Worm (Caenorhabditis elegans) whole organism, late embryonic: ENCODE results near the gene R13D11.4.
"Not testable (repeated sequence)": the region's sequence is repeated elsewhere in the genome, so short reads cannot be mapped to it uniquely, and the experiment has no call there.

Experiments
- C38D4.7 ChIP-seq: fragments of 200-800 bp; sonication (Bioruptor generic); optimal IDR thresholded peaks from 2 replicates; lab custom pipeline; 2018; ENCODE audit warnings: mild to moderate bottlenecking, missing genetic modification characterization, moderate library complexity, missing compliant biosample characterization
- K02D7.2 ChIP-seq: sonication (generic microtip); optimal IDR thresholded peaks from 2 replicates; lab custom pipeline; 2017; ENCODE audit warnings: mild to moderate bottlenecking, missing genetic modification characterization, missing compliant biosample characterization
- K09A11.1 ChIP-seq: sonication (generic microtip); optimal IDR thresholded peaks from 2 replicates; lab custom pipeline; 2017; ENCODE audit warnings: antibody characterized with exemption, mild to moderate bottlenecking, missing genetic modification characterization, missing compliant biosample characterization; ENCODE audit not compliant: insufficient read depth
- T23F11.4 ChIP-seq: fragments of 200-800 bp; sonication (Bioruptor generic); optimal IDR thresholded peaks from 2 replicates; lab custom pipeline; 2018; ENCODE audit warnings: mild to moderate bottlenecking, missing genetic modification characterization, missing compliant biosample characterization
- ceh-14 ChIP-seq: sonication (generic microtip); optimal IDR thresholded peaks from 2 replicates; lab custom pipeline; 2016; ENCODE audit warnings: missing genotype, missing genetic modification characterization, missing compliant biosample characterization
- ceh-18 ChIP-seq: sonication (generic microtip); optimal IDR thresholded peaks from 2 replicates; lab custom pipeline; 2016; ENCODE audit warnings: missing genetic modification characterization, missing compliant biosample characterization
- ceh-30 ChIP-seq: fragments of 150-350 bp; optimal IDR thresholded peaks from 2 replicates; lab custom pipeline; 2014; ENCODE audit warnings: missing biosample characterization, missing genetic modification characterization
- ceh-31 ChIP-seq: sonication (generic microtip); optimal IDR thresholded peaks from 2 replicates; lab custom pipeline; 2016; ENCODE audit warnings: missing genetic modification characterization, missing compliant biosample characterization
- ceh-48 ChIP-seq: sonication (generic microtip); optimal IDR thresholded peaks from 2 replicates; lab custom pipeline; 2016; ENCODE audit warnings: missing genetic modification characterization, inconsistent platforms, missing compliant biosample characterization
- ceh-6 ChIP-seq: fragments of 200-800 bp; sonication (Bioruptor generic); optimal IDR thresholded peaks from 2 replicates; lab custom pipeline; 2018; ENCODE audit warnings: mild to moderate bottlenecking, missing genetic modification characterization, missing compliant biosample characterization
- che-1 ChIP-seq: sonication (generic microtip); optimal IDR thresholded peaks from 2 replicates; lab custom pipeline; 2016; ENCODE audit warnings: mild to moderate bottlenecking, missing genetic modification characterization, missing compliant biosample characterization
- dmd-4 ChIP-seq: sonication (generic microtip); optimal IDR thresholded peaks from 2 replicates; lab custom pipeline; 2016; ENCODE audit warnings: borderline replicate concordance, missing genetic modification characterization, missing compliant biosample characterization
- dve-1 ChIP-seq: sonication (generic microtip); optimal IDR thresholded peaks from 2 replicates; lab custom pipeline; 2017; ENCODE audit warnings: antibody characterized with exemption, mild to moderate bottlenecking, missing genetic modification characterization, missing compliant biosample characterization
- elt-2 ChIP-seq: sonication (generic microtip); optimal IDR thresholded peaks from 2 replicates; lab custom pipeline; 2016; ENCODE audit warnings: missing genetic modification reagents, missing genetic modification characterization, missing compliant biosample characterization
- elt-4 ChIP-seq: sonication (generic microtip); optimal IDR thresholded peaks from 2 replicates; lab custom pipeline; 2016; ENCODE audit warnings: missing genetic modification characterization, missing compliant biosample characterization
- eyg-1 ChIP-seq: sonication (generic microtip); optimal IDR thresholded peaks from 2 replicates; lab custom pipeline; 2016; ENCODE audit warnings: missing genotype, missing genetic modification characterization, missing compliant biosample characterization
- fkh-6 ChIP-seq: sonication (generic microtip); optimal IDR thresholded peaks from 2 replicates; lab custom pipeline; 2016; ENCODE audit warnings: missing genetic modification characterization, missing compliant biosample characterization
- gmeb-2 ChIP-seq: sonication (generic microtip); optimal IDR thresholded peaks from 2 replicates; lab custom pipeline; 2016; ENCODE audit warnings: missing genetic modification characterization, inconsistent platforms, missing compliant biosample characterization
- hlh-13 ChIP-seq: fragments of 200-800 bp; sonication (Bioruptor generic); optimal IDR thresholded peaks from 2 replicates; lab custom pipeline; 2018; ENCODE audit warnings: mild to moderate bottlenecking, missing genetic modification characterization, missing compliant biosample characterization
- hlh-15 ChIP-seq: sonication (generic microtip); optimal IDR thresholded peaks from 2 replicates; lab custom pipeline; 2016; ENCODE audit warnings: missing genetic modification characterization, missing compliant biosample characterization
- hlh-8 ChIP-seq: sonication (generic microtip); optimal IDR thresholded peaks from 2 replicates; lab custom pipeline; 2016; ENCODE audit warnings: missing genotype, missing genetic modification characterization, missing compliant biosample characterization
- lim-6 ChIP-seq: sonication (generic microtip); optimal IDR thresholded peaks from 2 replicates; lab custom pipeline; 2016; ENCODE audit warnings: missing genetic modification characterization, missing compliant biosample characterization
- madf-2 ChIP-seq: sonication (generic microtip); optimal IDR thresholded peaks from 2 replicates; lab custom pipeline; 2017; ENCODE audit warnings: missing genetic modification characterization, missing compliant biosample characterization
- nfya-1 ChIP-seq: sonication (generic microtip); optimal IDR thresholded peaks from 2 replicates; lab custom pipeline; 2017; ENCODE audit warnings: missing genetic modification characterization, mild to moderate bottlenecking, missing compliant biosample characterization, antibody characterized with exemption, moderate library complexity
- nhr-11 ChIP-seq: fragments of 150-350 bp; optimal IDR thresholded peaks from 2 replicates; lab custom pipeline; 2014; ENCODE audit warnings: missing biosample characterization, missing genetic modification characterization
- nhr-232 ChIP-seq: sonication (generic microtip); optimal IDR thresholded peaks from 2 replicates; lab custom pipeline; 2016; ENCODE audit warnings: missing genetic modification characterization, missing compliant biosample characterization
- npax-4 ChIP-seq: sonication (generic microtip); optimal IDR thresholded peaks from 2 replicates; lab custom pipeline; 2016; ENCODE audit warnings: missing genetic modification characterization, missing compliant biosample characterization
- pax-1 ChIP-seq: fragments of 150-350 bp; optimal IDR thresholded peaks from 2 replicates; lab custom pipeline; 2014; ENCODE audit warnings: missing biosample characterization, missing genetic modification characterization
- pha-2 ChIP-seq: sonication (generic microtip); optimal IDR thresholded peaks from 2 replicates; lab custom pipeline; 2017; ENCODE audit warnings: mild to moderate bottlenecking, missing genetic modification characterization, missing compliant biosample characterization
- pros-1 ChIP-seq: fragments of 150-350 bp; optimal IDR thresholded peaks from 2 replicates; lab custom pipeline; 2014; ENCODE audit warnings: missing biosample characterization, missing genetic modification reagents, missing genetic modification characterization
- sox-4 ChIP-seq: sonication (generic microtip); optimal IDR thresholded peaks from 2 replicates; lab custom pipeline; 2017; ENCODE audit warnings: mild to moderate bottlenecking, missing genetic modification characterization, inconsistent platforms, missing compliant biosample characterization
- tbx-2 ChIP-seq: sonication (generic microtip); optimal IDR thresholded peaks from 2 replicates; lab custom pipeline; 2016; ENCODE audit warnings: missing genetic modification characterization, missing compliant biosample characterization
- ttx-3 ChIP-seq: sonication (generic microtip); optimal IDR thresholded peaks from 2 replicates; lab custom pipeline; 2016; ENCODE audit warnings: missing genetic modification reagents, missing genetic modification characterization, missing compliant biosample characterization
- unc-3 ChIP-seq, 2 experiments: fragments of 200-800 bp in 1 of 2; sonication (Bioruptor generic) in 1 of 2; sonication (generic microtip) in 1 of 2; conservative IDR thresholded peaks in 1 of 2; optimal IDR thresholded peaks in 1 of 2; 2 replicates each; pipeline versions ENCODE4 v1.3.6 to Lab custom; 2016 to 2022; ENCODE audit warnings: missing compliant biosample characterization in 2 of 2, missing genetic modification characterization in 2 of 2, missing genetic modification reagents in 1 of 2
- ztf-16 ChIP-seq: sonication (generic microtip); optimal IDR thresholded peaks from 2 replicates; lab custom pipeline; 2017; ENCODE audit warnings: missing genetic modification characterization, missing compliant biosample characterization

Gene R13D11.4

DNA sequence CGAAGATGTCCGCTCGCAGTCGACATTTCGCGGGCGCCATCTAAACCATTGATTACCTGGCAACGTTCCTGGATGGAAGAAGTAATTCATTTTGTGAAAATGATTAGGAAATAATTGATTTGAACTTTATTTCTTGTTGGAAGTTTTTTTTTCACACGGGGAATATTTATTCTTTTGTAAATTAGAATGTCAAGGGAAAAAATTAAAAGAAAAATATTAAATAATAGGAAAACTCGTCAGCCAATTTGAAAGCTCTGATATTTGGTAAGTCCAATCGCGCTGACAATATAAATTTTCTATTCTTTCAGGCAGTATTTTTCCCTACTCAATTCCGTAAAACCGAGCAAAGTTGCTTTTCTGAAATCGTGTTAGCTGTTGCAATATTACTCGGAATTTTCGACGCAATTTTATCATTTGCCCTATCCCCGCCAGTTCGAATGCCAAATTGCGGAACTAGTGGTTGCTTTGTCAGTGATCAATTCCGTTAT is 28.4 kb downstream of the R13D11.4 start, which contains the start of the genes K09C6.7 and K09C6.10:
TSS of gene K09C6.7 (minus strand) at position 101 of the 488 bp plus-strand sequence.
TSS of gene K09C6.10 (plus strand) at position 438 of the 488 bp plus-strand sequence.
- not testable (repeated sequence) for TF ChIP-seq dve-1 (tag; lab: Kevin White, UChicago); K09A11.1 (tag; lab: Kevin White, UChicago); npax-4

DNA sequence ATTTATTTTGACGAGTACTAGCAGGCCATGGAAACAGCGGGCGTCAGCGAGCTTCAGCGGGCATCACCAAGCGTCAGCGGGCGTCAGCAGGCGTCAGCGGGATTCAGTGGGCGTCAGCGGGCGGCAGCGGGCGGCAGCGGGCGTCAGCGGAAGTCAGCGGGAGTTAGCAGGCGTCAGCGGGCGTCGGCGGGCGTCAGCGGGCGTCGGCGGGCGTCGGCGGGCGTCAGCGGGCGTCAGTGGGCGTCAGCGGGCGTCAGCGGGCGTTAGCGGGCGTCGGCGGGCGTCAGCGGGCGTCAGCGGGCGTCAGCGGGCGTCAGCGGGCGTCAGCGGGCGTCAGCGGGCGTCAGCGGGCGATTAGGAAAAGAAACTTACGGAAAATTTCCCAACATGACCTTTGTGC is 32.0 kb downstream of the R13D11.4 start:
- TF ChIP-seq nhr-11 (tag; lab: Kevin White, UChicago) = no peak
- no peak for TF ChIP-seq dmd-4
- TF ChIP-seq T23F11.4 (GFP tag; lab: Kevin White, UChicago) = no peak
- no peak for TF ChIP-seq C38D4.7 (GFP tag; lab: Kevin White, UChicago)
- TF ChIP-seq pha-2 = no peak
- TF ChIP-seq madf-2 (tag; lab: Kevin White, UChicago) = no peak
- no peak for TF ChIP-seq lim-6 (tag; lab: Kevin White, UChicago)
- no peak for TF ChIP-seq ceh-30 (tag; lab: Kevin White, UChicago)
- TF ChIP-seq ceh-6 (GFP tag; lab: Kevin White, UChicago) = no peak
- no peak for TF ChIP-seq nhr-232 (tag; lab: Kevin White, UChicago)
- no peak for TF ChIP-seq che-1 (tag; lab: Kevin White, UChicago)

DNA sequence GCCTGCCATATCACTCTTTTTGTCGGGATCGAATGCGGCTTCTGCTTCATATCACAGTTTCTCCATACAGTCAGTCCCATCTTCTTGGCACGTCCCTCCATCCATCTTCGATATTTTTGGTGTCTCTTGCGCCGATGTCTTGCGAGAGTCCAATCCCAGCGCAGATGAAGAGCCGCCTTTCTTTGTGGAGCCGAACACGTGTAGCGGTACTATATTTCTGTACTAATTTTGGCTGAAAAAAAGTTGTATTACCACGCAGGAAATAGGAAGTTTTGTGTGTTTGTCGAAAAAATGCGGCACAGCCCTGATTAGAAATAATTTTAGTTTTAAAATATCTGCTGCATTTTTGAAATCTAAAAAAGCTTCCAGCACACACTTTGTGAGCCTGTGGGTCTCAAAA is 32.5 kb downstream of the R13D11.4 start, which contains the start of gene K09C6.8:
TSS of gene K09C6.8 (minus strand) at position 101 of the 400 bp plus-strand sequence.
- not testable (repeated sequence) for TF ChIP-seq nhr-11, ceh-48, K02D7.2 (tag; lab: Kevin White, UChicago)

DNA sequence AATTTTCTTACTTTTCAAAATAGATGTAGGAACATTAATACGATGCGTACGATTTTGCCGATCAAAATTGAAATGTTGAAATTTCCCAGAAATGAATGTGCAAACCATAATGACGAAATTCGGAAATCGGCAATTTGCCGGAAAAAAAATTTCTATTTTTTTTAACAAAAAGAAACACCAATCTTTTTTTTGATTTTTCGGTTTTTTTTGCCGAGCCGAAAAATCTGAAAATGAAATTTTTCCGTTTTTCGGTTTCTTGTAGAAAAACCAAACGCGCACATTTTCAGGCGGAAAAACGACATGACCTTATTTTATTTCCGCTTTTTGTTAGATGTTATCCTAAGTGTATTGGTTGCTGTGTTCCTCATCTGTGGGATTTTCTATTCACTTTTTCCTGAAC is 36.9 kb downstream of the R13D11.4 start, which contains the start of gene srbc-13:
TSS of gene srbc-13 (plus strand) at position 301 of the 400 bp plus-strand sequence.
- no peak for TF ChIP-seq pros-1 (tag; lab: Kevin White, UChicago)
- TF ChIP-seq pha-2 = no peak
- TF ChIP-seq K02D7.2 (tag; lab: Kevin White, UChicago) = no peak
- TF ChIP-seq elt-4 = no peak
- TF ChIP-seq nfya-1 (tag; lab: Kevin White, UChicago) = no peak
- no peak for TF ChIP-seq hlh-8 (tag; lab: Kevin White, UChicago)
- TF ChIP-seq unc-3 (GFP tag; conservative IDR thresholded peaks at IDR 0.05; lab: Robert Waterston, UW) = no peak
- no peak for TF ChIP-seq unc-3 (tag; optimal IDR thresholded peaks at IDR 0.05; lab: Kevin White, UChicago)
- no peak for TF ChIP-seq hlh-13 (GFP tag; lab: Kevin White, UChicago)
- TF ChIP-seq pax-1 (tag; lab: Kevin White, UChicago) = no peak
- no peak for TF ChIP-seq ceh-31 (tag; lab: Kevin White, UChicago)
- no peak for TF ChIP-seq ceh-18 (tag; lab: Kevin White, UChicago)
- TF ChIP-seq che-1 (tag; lab: Kevin White, UChicago) = no peak
- no peak for TF ChIP-seq tbx-2
- no peak for TF ChIP-seq eyg-1 (tag; lab: Kevin White, UChicago)
- no peak for TF ChIP-seq ceh-30 (tag; lab: Kevin White, UChicago)
- TF ChIP-seq T23F11.4 (GFP tag; lab: Kevin White, UChicago) = no peak
- TF ChIP-seq ztf-16 (tag; lab: Kevin White, UChicago) = no peak
- TF ChIP-seq ceh-14 (tag; lab: Kevin White, UChicago) = no peak
- TF ChIP-seq hlh-15 (tag; lab: Kevin White, UChicago) = no peak

DNA sequence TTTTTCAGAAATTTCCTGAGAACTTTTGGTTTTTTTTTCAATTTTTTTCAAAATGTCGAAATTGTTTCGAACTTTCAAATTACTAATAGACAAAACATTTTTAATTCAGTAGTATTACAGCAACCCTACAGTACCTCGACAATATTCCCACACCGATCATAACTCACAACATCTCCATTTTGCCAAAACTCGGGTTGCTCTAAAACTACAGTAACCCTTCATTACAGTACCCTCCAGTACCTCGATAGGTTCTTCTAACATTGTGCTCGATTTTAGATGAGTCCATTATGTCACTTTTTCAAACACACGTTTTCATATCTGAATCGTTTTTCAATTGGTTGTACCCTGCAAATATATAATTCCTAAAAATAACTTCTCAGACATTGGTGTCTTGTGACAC is 38.4 kb downstream of the R13D11.4 start:
- TF ChIP-seq ttx-3 = no peak
- no peak for TF ChIP-seq fkh-6 (tag; lab: Kevin White, UChicago)
- TF ChIP-seq ceh-48 (tag; lab: Kevin White, UChicago) = no peak
- TF ChIP-seq lim-6 (tag; lab: Kevin White, UChicago) = no peak
- TF ChIP-seq sox-4 (tag; lab: Kevin White, UChicago) = no peak
- TF ChIP-seq gmeb-2 = no peak
- TF ChIP-seq elt-2 (tag; lab: Kevin White, UChicago) = no peak
